Worm (Caenorhabditis elegans) whole organism, young adult: ENCODE results near the gene C08H9.18.

ENCODE experiments used
- B0019.2 ChIP-seq: fragments of 200-800 bp; sonication (Bioruptor generic); conservative IDR thresholded peaks from 2 replicates; pipeline ENCODE4 v1.3.6; 2022; ENCODE audit warnings: missing genetic modification reagents, missing genetic modification characterization, missing compliant biosample characterization
- B0035.1 ChIP-seq: sonication (generic microtip); optimal IDR thresholded peaks from 2 replicates; lab custom pipeline; 2016; ENCODE audit warnings: missing genetic modification characterization, mild to moderate bottlenecking, missing compliant biosample characterization, missing genotype, missing genetic modification reagents
- B0261.1 ChIP-seq: sonication (generic microtip); optimal IDR thresholded peaks from 2 replicates; lab custom pipeline; 2016; ENCODE audit warnings: mild to moderate bottlenecking, missing genetic modification characterization, moderate library complexity, missing compliant biosample characterization
- F33H1.4 ChIP-seq: fragments of 200-800 bp; sonication (Bioruptor generic); IDR thresholded peaks from 2 replicates; pipeline ENCODE4 v1.3.6; 2022; ENCODE audit warnings: missing genetic modification reagents, missing genetic modification characterization, missing compliant biosample characterization
- F55B11.4 ChIP-seq: sonication (generic microtip); optimal IDR thresholded peaks from 2 replicates; lab custom pipeline; 2016; ENCODE audit warnings: missing compliant biosample characterization, missing genetic modification characterization, borderline replicate concordance; ENCODE audit not compliant: insufficient read depth
- F57A8.1 ChIP-seq: fragments of 200-800 bp; sonication (Bioruptor generic); optimal IDR thresholded peaks from 2 replicates; lab custom pipeline; 2018; ENCODE audit warnings: mild to moderate bottlenecking, missing genetic modification characterization, moderate library complexity, missing compliant biosample characterization
- F57C9.4 ChIP-seq: sonication (generic microtip); optimal IDR thresholded peaks from 2 replicates; lab custom pipeline; 2017; ENCODE audit warnings: mild to moderate bottlenecking, missing genetic modification characterization, missing compliant biosample characterization
- T26A5.8 ChIP-seq: sonication (generic microtip); optimal IDR thresholded peaks from 2 replicates; lab custom pipeline; 2016; ENCODE audit warnings: missing genetic modification characterization, missing compliant biosample characterization
- Y95B8A.8 ChIP-seq: fragments of 200-800 bp; sonication (Bioruptor generic); IDR thresholded peaks from 2 replicates; pipeline ENCODE4 v1.3.6; 2022; ENCODE audit warnings: missing genetic modification reagents, missing genetic modification characterization, missing compliant biosample characterization
- akir-1 ChIP-seq: fragments of 200-800 bp; sonication (Bioruptor generic); optimal IDR thresholded peaks from 2 replicates; lab custom pipeline; 2018; ENCODE audit warnings: mild to moderate bottlenecking, missing genetic modification characterization, moderate library complexity, missing compliant biosample characterization
- aptf-2 ChIP-seq: fragments of 200-800 bp; sonication (Bioruptor generic); conservative IDR thresholded peaks from 2 replicates; pipeline ENCODE4 v1.3.6; 2022; ENCODE audit warnings: missing genetic modification reagents, missing genetic modification characterization, missing compliant biosample characterization
- atf-7 ChIP-seq: sonication (generic microtip); optimal IDR thresholded peaks from 2 replicates; lab custom pipeline; 2017; ENCODE audit warnings: mild to moderate bottlenecking, missing genetic modification characterization, missing compliant biosample characterization
- attf-3 ChIP-seq: fragments of 200-800 bp; sonication (Bioruptor generic); conservative IDR thresholded peaks from 2 replicates; pipeline ENCODE4 v1.3.6; 2022; ENCODE audit warnings: missing genetic modification reagents, missing genetic modification characterization, missing compliant biosample characterization
- bed-1 ChIP-seq: fragments of 200-800 bp; sonication (Bioruptor generic); IDR thresholded peaks from 2 replicates; pipeline ENCODE4 v1.3.6; 2022; ENCODE audit warnings: missing genetic modification reagents, missing genetic modification characterization, missing compliant biosample characterization
- bed-2 ChIP-seq: fragments of 200-800 bp; sonication (Bioruptor generic); IDR thresholded peaks from 2 replicates; pipeline ENCODE4 v1.3.6; 2022; ENCODE audit warnings: missing genetic modification reagents, missing genetic modification characterization, missing compliant biosample characterization
- ceh-100 ChIP-seq: fragments of 200-800 bp; sonication (Bioruptor generic); IDR thresholded peaks from 2 replicates; pipeline ENCODE4 v1.3.6; 2022; ENCODE audit warnings: missing genetic modification reagents, missing genetic modification characterization, missing compliant biosample characterization
- ceh-40 ChIP-seq: fragments of 200-800 bp; sonication (Bioruptor generic); IDR thresholded peaks from 2 replicates; pipeline ENCODE4 v1.3.6; 2022; ENCODE audit warnings: missing genetic modification characterization, missing compliant biosample characterization
- ceh-58 ChIP-seq: fragments of 200-800 bp; sonication (Bioruptor generic); IDR thresholded peaks from 2 replicates; pipeline ENCODE4 v1.3.6; 2022; ENCODE audit warnings: missing genetic modification characterization, missing compliant biosample characterization
- ceh-79 ChIP-seq: sonication (generic microtip); optimal IDR thresholded peaks from 2 replicates; lab custom pipeline; 2017; ENCODE audit warnings: mild to moderate bottlenecking, missing genetic modification characterization, missing compliant biosample characterization
- die-1 ChIP-seq: sonication (generic microtip); optimal IDR thresholded peaks from 2 replicates; lab custom pipeline; 2016; ENCODE audit warnings: missing genotype, mild to moderate bottlenecking, missing genetic modification characterization, missing compliant biosample characterization
- ekl-4 ChIP-seq: fragments of 200-800 bp; sonication (Bioruptor generic); IDR thresholded peaks from 2 replicates; pipeline ENCODE4 v1.3.6; 2022; ENCODE audit warnings: missing genetic modification reagents, missing genetic modification characterization, missing compliant biosample characterization
- ets-4 ChIP-seq: fragments of 200-800 bp; sonication (Bioruptor generic); optimal IDR thresholded peaks from 2 replicates; lab custom pipeline; 2018; ENCODE audit warnings: mild to moderate bottlenecking, missing genetic modification characterization, missing compliant biosample characterization
- fkh-3 ChIP-seq: sonication (generic microtip); optimal IDR thresholded peaks from 2 replicates; lab custom pipeline; 2016; ENCODE audit warnings: mild to moderate bottlenecking, missing genetic modification characterization, missing compliant biosample characterization
- hlh-26 ChIP-seq: fragments of 200-800 bp; sonication (Bioruptor generic); conservative IDR thresholded peaks from 2 replicates; pipeline ENCODE4 v1.3.6; 2022; ENCODE audit warnings: missing genetic modification reagents, missing genetic modification characterization, missing compliant biosample characterization
- hsf-1 ChIP-seq: fragments of 200-800 bp; sonication (Bioruptor generic); IDR thresholded peaks from 2 replicates; pipeline ENCODE4 v1.3.6; 2022; ENCODE audit warnings: missing genetic modification reagents, missing genetic modification characterization, missing compliant biosample characterization
- let-607 ChIP-seq, 2 experiments: fragments of 200-800 bp in 1 of 2; sonication (Bioruptor generic) in 1 of 2; sonication (generic microtip) in 1 of 2; optimal IDR thresholded peaks; 2 replicates each; lab custom pipeline; 2016 to 2018; ENCODE audit warnings: mild to moderate bottlenecking in 2 of 2, missing compliant biosample characterization in 2 of 2, missing genetic modification characterization in 2 of 2, moderate library complexity in 2 of 2, missing genotype in 1 of 2
- lin-26 ChIP-seq: fragments of 200-800 bp; sonication (Bioruptor generic); IDR thresholded peaks from 2 replicates; pipeline ENCODE4 v1.3.6; 2022; ENCODE audit warnings: missing genetic modification reagents, missing genetic modification characterization, missing compliant biosample characterization
- madf-6 ChIP-seq: fragments of 200-800 bp; sonication (Bioruptor generic); IDR thresholded peaks from 2 replicates; pipeline ENCODE4 v1.3.6; 2022; ENCODE audit warnings: missing genetic modification reagents, missing genetic modification characterization, missing compliant biosample characterization
- madf-8 ChIP-seq: fragments of 200-800 bp; sonication (Bioruptor generic); conservative IDR thresholded peaks from 2 replicates; pipeline ENCODE4 v1.3.6; 2022; ENCODE audit warnings: missing genetic modification reagents, missing genetic modification characterization, missing compliant biosample characterization
- mxl-1 ChIP-seq: sonication (generic microtip); optimal IDR thresholded peaks from 2 replicates; lab custom pipeline; 2016; ENCODE audit warnings: missing genetic modification characterization, missing compliant biosample characterization
- nfya-2 ChIP-seq: fragments of 200-800 bp; sonication (Bioruptor generic); IDR thresholded peaks from 2 replicates; pipeline ENCODE4 v1.3.6; 2022; ENCODE audit warnings: missing genetic modification reagents, missing genetic modification characterization, missing compliant biosample characterization
- nhr-120 ChIP-seq: fragments of 200-800 bp; sonication (Bioruptor generic); IDR thresholded peaks from 2 replicates; pipeline ENCODE4 v1.3.6; 2022; ENCODE audit warnings: missing genetic modification characterization, missing compliant biosample characterization
- nhr-90 ChIP-seq: sonication (generic microtip); optimal IDR thresholded peaks from 2 replicates; lab custom pipeline; 2016; ENCODE audit warnings: missing genotype, mild to moderate bottlenecking, missing genetic modification characterization, missing compliant biosample characterization
- pha-4 ChIP-seq: fragments of 150-350 bp; sonication (generic microtip); optimal IDR thresholded peaks from 2 replicates; lab custom pipeline; 2014; ENCODE audit warnings: missing biosample characterization, missing genetic modification reagents, missing genetic modification characterization
- rcor-1 ChIP-seq: fragments of 200-800 bp; sonication (Bioruptor generic); IDR thresholded peaks from 2 replicates; pipeline ENCODE4 v1.3.6; 2022; ENCODE audit warnings: missing genetic modification reagents, missing genetic modification characterization, missing compliant biosample characterization
- repo-1 ChIP-seq: sonication (generic microtip); optimal IDR thresholded peaks from 2 replicates; lab custom pipeline; 2017; ENCODE audit warnings: mild to moderate bottlenecking, missing genetic modification characterization, missing compliant biosample characterization
- rpc-1 ChIP-seq, 2 experiments: fragments of 150-350 bp in 1 of 2; sonication (generic microtip) in 1 of 2; optimal IDR thresholded peaks; 2 replicates each; lab custom pipeline; 2014 to 2018; ENCODE audit warnings: missing biosample characterization in 1 of 2, missing genetic modification characterization in 1 of 2, missing genetic modification reagents in 1 of 2, missing genotype in 1 of 2
- sdz-38 ChIP-seq: sonication (generic microtip); optimal IDR thresholded peaks from 2 replicates; lab custom pipeline; 2016; ENCODE audit warnings: missing genotype, missing genetic modification characterization, missing compliant biosample characterization
- snpc-1.1 ChIP-seq: sonication (generic microtip); optimal IDR thresholded peaks from 2 replicates; lab custom pipeline; 2017; ENCODE audit warnings: missing genetic modification characterization, mild to moderate bottlenecking, missing compliant biosample characterization, antibody characterized with exemption, moderate library complexity, missing genotype, missing genetic modification reagents; ENCODE audit not compliant: insufficient read depth
- snpc-3.4 ChIP-seq: sonication (generic microtip); optimal IDR thresholded peaks from 2 replicates; lab custom pipeline; 2017; ENCODE audit warnings: missing genetic modification characterization, mild to moderate bottlenecking, missing compliant biosample characterization, antibody characterized with exemption, moderate library complexity, missing genotype, missing genetic modification reagents
- unc-130 ChIP-seq: sonication (generic microtip); optimal IDR thresholded peaks from 2 replicates; lab custom pipeline; 2016; ENCODE audit warnings: missing genetic modification reagents, missing genetic modification characterization, missing compliant biosample characterization
- xnd-1 ChIP-seq: sonication (generic microtip); optimal IDR thresholded peaks from 2 replicates; lab custom pipeline; 2016; ENCODE audit warnings: missing genotype, missing genetic modification reagents, missing genetic modification characterization, missing compliant biosample characterization
- zfh-2 ChIP-seq: fragments of 200-800 bp; sonication (Bioruptor generic); conservative IDR thresholded peaks from 2 replicates; pipeline ENCODE4 v1.3.6; 2022; ENCODE audit warnings: missing genetic modification reagents, missing genetic modification characterization, missing compliant biosample characterization
- ztf-26 ChIP-seq: sonication (generic microtip); optimal IDR thresholded peaks from 2 replicates; lab custom pipeline; 2017; ENCODE audit warnings: missing genetic modification characterization, missing compliant biosample characterization
- ztf-3 ChIP-seq: fragments of 200-800 bp; sonication (Bioruptor generic); optimal IDR thresholded peaks from 2 replicates; lab custom pipeline; 2018; ENCODE audit warnings: mild to moderate bottlenecking, missing genetic modification characterization, missing compliant biosample characterization

Gene C08H9.18

ce11 chrII:9862147-9862546 is at the start of gene C08H9.18:
C08H9.18 (minus strand) TSS chrII:9862247.
- TF ChIP-seq ztf-26 (tag; lab: Kevin White, UChicago) (no peak), lin-26 (GFP tag; lab: Robert Waterston, UW) (no peak), pha-4 (no peak), ceh-79 (tag; lab: Kevin White, UChicago) (no peak), zfh-2 (no peak), let-607 (tag; optimal IDR thresholded peaks at IDR 0.05; lab: Kevin White, UChicago) (no peak), B0019.2 (no peak), ets-4 (GFP tag; lab: Kevin White, UChicago) (no peak), rpc-1 (optimal IDR thresholded peaks at IDR 0.05; lab: Kevin White, UChicago) (no peak), rpc-1 (tag; optimal IDR thresholded peaks at IDR 0.05; lab: Kevin White, UChicago) (no peak), unc-130 (GFP tag; lab: Kevin White, UChicago) (no peak), madf-6 (GFP tag; lab: Robert Waterston, UW) (no peak), Y95B8A.8 (GFP tag; lab: Robert Waterston, UW) (no peak), sdz-38 (no peak), ekl-4 (GFP tag; lab: Robert Waterston, UW) (no peak), B0035.1 (no peak), mxl-1 (no peak), xnd-1 (no peak), bed-2 (GFP tag; lab: Robert Waterston, UW) (no peak)

- TF ChIP-seq akir-1 (GFP tag; lab: Kevin White, UChicago) = no peak
- TF ChIP-seq hsf-1 (GFP tag; lab: Robert Waterston, UW) = no peak
- no peak for TF ChIP-seq attf-3
- no peak for TF ChIP-seq F57C9.4
- no peak for TF ChIP-seq atf-7
- TF ChIP-seq nfya-2 (GFP tag; lab: Robert Waterston, UW) = no peak
- TF ChIP-seq ceh-40 (GFP tag; lab: Robert Waterston, UW) = no peak
- no peak for TF ChIP-seq F55B11.4 (tag; lab: Kevin White, UChicago)
- no peak for TF ChIP-seq lin-26 (GFP tag; lab: Robert Waterston, UW)
- TF ChIP-seq nhr-120 (GFP tag; lab: Robert Waterston, UW) = no peak
- TF ChIP-seq Y95B8A.8 (GFP tag; lab: Robert Waterston, UW) = no peak
- TF ChIP-seq rcor-1 = no peak
Measured at ce11 chrII:9904459-9904858, 42.4 kb upstream of the C08H9.18 start.

DNA sequence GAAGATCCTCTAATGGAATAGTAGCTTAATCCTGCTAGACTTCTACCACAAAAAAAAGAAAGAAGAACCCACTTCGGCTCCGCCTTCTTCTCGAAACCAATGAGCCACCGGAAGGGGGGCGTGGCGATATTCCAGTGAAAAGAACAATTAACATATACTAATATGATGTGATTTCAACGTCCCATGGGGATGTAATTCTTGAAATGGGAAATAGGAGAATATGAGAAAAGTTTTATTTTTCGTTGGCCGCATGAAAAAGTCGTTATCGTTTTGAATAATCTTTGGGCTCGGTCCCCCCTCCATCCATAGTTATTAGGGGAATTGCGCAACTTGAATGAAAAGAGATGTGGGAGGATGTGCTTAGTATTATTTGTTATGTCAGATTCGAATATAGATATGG is 38.2 kb upstream of the C08H9.18 start, which contains the start of gene unc-4:
Gene unc-4 (minus strand): TSS at position 101 of the 400 bp plus-strand sequence.
- TF ChIP-seq ceh-79 (tag; lab: Kevin White, UChicago) (no peak), repo-1 (tag; lab: Kevin White, UChicago) (no peak), nhr-90 (tag; lab: Kevin White, UChicago) (no peak), ztf-3 (GFP tag; lab: Kevin White, UChicago) (no peak), F57A8.1 (GFP tag; lab: Kevin White, UChicago) (no peak), rpc-1 (optimal IDR thresholded peaks at IDR 0.05; lab: Kevin White, UChicago) (no peak), rpc-1 (tag; optimal IDR thresholded peaks at IDR 0.05; lab: Kevin White, UChicago) (no peak), hsf-1 (GFP tag; lab: Robert Waterston, UW) (no peak)

DNA sequence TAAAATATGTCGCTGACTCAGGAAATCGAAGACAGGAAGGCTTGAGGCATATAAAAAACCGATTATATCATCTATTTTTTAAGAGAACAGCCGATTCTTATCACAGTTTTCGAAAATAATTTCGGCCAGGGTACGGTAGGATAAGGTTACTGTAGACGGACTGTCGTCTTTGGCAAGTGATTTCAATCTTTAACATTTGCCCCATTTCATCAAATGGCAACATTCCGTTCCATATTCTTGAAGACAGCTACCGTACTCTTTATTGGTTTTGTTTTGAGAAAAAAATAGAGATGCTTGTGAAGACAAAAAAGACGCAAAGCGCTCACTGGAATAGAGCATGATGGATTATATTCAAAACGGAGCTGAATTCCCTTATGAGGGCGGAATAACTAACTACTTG is 36.7 kb upstream of the C08H9.18 start:
- no peak for TF ChIP-seq snpc-3.4 (tag; lab: Kevin White, UChicago)
- TF ChIP-seq F33H1.4 (GFP tag; lab: Robert Waterston, UW) = no peak
- no peak for TF ChIP-seq B0261.1 (tag; lab: Kevin White, UChicago)
- no peak for TF ChIP-seq attf-3
- no peak for TF ChIP-seq hsf-1 (GFP tag; lab: Robert Waterston, UW)
- TF ChIP-seq hlh-26 = no peak
- no peak for TF ChIP-seq T26A5.8 (tag; lab: Kevin White, UChicago)
- TF ChIP-seq fkh-3 (tag; lab: Kevin White, UChicago) = no peak
- no peak for TF ChIP-seq madf-8 (GFP tag; lab: Robert Waterston, UW)
- no peak for TF ChIP-seq aptf-2 (GFP tag; lab: Robert Waterston, UW)
- no peak for TF ChIP-seq ceh-58 (GFP tag; lab: Robert Waterston, UW)
- no peak for TF ChIP-seq ceh-100
- TF ChIP-seq bed-1 (GFP tag; lab: Robert Waterston, UW) = no peak
- TF ChIP-seq die-1 (tag; lab: Kevin White, UChicago) = no peak
- TF ChIP-seq snpc-1.1 = no peak
